Worm (Caenorhabditis elegans) whole organism, late embryonic: ENCODE data around the gene Y59C2A.3.

Source experiments
- C08G9.2 ChIP-seq: sonication (generic microtip); optimal IDR thresholded peaks from 2 replicates; lab custom pipeline; 2016; ENCODE audit warnings: mild to moderate bottlenecking, missing genetic modification characterization, moderate library complexity, missing compliant biosample characterization
- C38D4.7 ChIP-seq: fragments of 200-800 bp; sonication (Bioruptor generic); optimal IDR thresholded peaks from 2 replicates; lab custom pipeline; 2018; ENCODE audit warnings: mild to moderate bottlenecking, missing genetic modification characterization, moderate library complexity, missing compliant biosample characterization
- F13H6.1 ChIP-seq: sonication (generic microtip); optimal IDR thresholded peaks from 2 replicates; lab custom pipeline; 2016; ENCODE audit warnings: missing genetic modification characterization, missing compliant biosample characterization
- K02D7.2 ChIP-seq: sonication (generic microtip); optimal IDR thresholded peaks from 2 replicates; lab custom pipeline; 2017; ENCODE audit warnings: mild to moderate bottlenecking, missing genetic modification characterization, missing compliant biosample characterization
- K09A11.1 ChIP-seq: sonication (generic microtip); optimal IDR thresholded peaks from 2 replicates; lab custom pipeline; 2017; ENCODE audit warnings: antibody characterized with exemption, mild to moderate bottlenecking, missing genetic modification characterization, missing compliant biosample characterization; ENCODE audit not compliant: insufficient read depth
- ahr-1 ChIP-seq: sonication (generic microtip); optimal IDR thresholded peaks from 2 replicates; lab custom pipeline; 2016; ENCODE audit warnings: missing genetic modification characterization, missing compliant biosample characterization
- ceh-14 ChIP-seq: sonication (generic microtip); optimal IDR thresholded peaks from 2 replicates; lab custom pipeline; 2016; ENCODE audit warnings: missing genotype, missing genetic modification characterization, missing compliant biosample characterization
- ceh-18 ChIP-seq: sonication (generic microtip); optimal IDR thresholded peaks from 2 replicates; lab custom pipeline; 2016; ENCODE audit warnings: missing genetic modification characterization, missing compliant biosample characterization
- ceh-19 ChIP-seq: fragments of 200-800 bp; sonication (Bioruptor generic); optimal IDR thresholded peaks from 2 replicates; lab custom pipeline; 2018; ENCODE audit warnings: mild to moderate bottlenecking, missing genetic modification characterization, missing compliant biosample characterization
- ceh-2 ChIP-seq: sonication (generic microtip); optimal IDR thresholded peaks from 2 replicates; lab custom pipeline; 2016; ENCODE audit warnings: missing genotype, missing genetic modification characterization, missing compliant biosample characterization
- ceh-34 ChIP-seq: sonication (generic microtip); optimal IDR thresholded peaks from 2 replicates; lab custom pipeline; 2016; ENCODE audit warnings: mild to moderate bottlenecking, missing genetic modification characterization, missing compliant biosample characterization
- dmd-4 ChIP-seq: sonication (generic microtip); optimal IDR thresholded peaks from 2 replicates; lab custom pipeline; 2016; ENCODE audit warnings: borderline replicate concordance, missing genetic modification characterization, missing compliant biosample characterization
- dve-1 ChIP-seq: sonication (generic microtip); optimal IDR thresholded peaks from 2 replicates; lab custom pipeline; 2017; ENCODE audit warnings: antibody characterized with exemption, mild to moderate bottlenecking, missing genetic modification characterization, missing compliant biosample characterization
- elt-2 ChIP-seq: sonication (generic microtip); optimal IDR thresholded peaks from 2 replicates; lab custom pipeline; 2016; ENCODE audit warnings: missing genetic modification reagents, missing genetic modification characterization, missing compliant biosample characterization
- elt-4 ChIP-seq: sonication (generic microtip); optimal IDR thresholded peaks from 2 replicates; lab custom pipeline; 2016; ENCODE audit warnings: missing genetic modification characterization, missing compliant biosample characterization
- fax-1 ChIP-seq: sonication (generic microtip); optimal IDR thresholded peaks from 2 replicates; lab custom pipeline; 2016; ENCODE audit warnings: missing genotype, missing genetic modification characterization, missing compliant biosample characterization
- hlh-13 ChIP-seq: fragments of 200-800 bp; sonication (Bioruptor generic); optimal IDR thresholded peaks from 2 replicates; lab custom pipeline; 2018; ENCODE audit warnings: mild to moderate bottlenecking, missing genetic modification characterization, missing compliant biosample characterization
- hlh-15 ChIP-seq: sonication (generic microtip); optimal IDR thresholded peaks from 2 replicates; lab custom pipeline; 2016; ENCODE audit warnings: missing genetic modification characterization, missing compliant biosample characterization
- hlh-30 ChIP-seq: sonication (generic microtip); optimal IDR thresholded peaks from 2 replicates; lab custom pipeline; 2017; ENCODE audit warnings: antibody characterized with exemption, missing genetic modification characterization, missing compliant biosample characterization; ENCODE audit not compliant: insufficient read depth
- hlh-6 ChIP-seq: sonication (generic microtip); optimal IDR thresholded peaks from 2 replicates; lab custom pipeline; 2016; ENCODE audit warnings: missing genotype, missing genetic modification characterization, missing compliant biosample characterization
- hlh-8 ChIP-seq: sonication (generic microtip); optimal IDR thresholded peaks from 2 replicates; lab custom pipeline; 2016; ENCODE audit warnings: missing genotype, missing genetic modification characterization, missing compliant biosample characterization
- madf-2 ChIP-seq: sonication (generic microtip); optimal IDR thresholded peaks from 2 replicates; lab custom pipeline; 2017; ENCODE audit warnings: missing genetic modification characterization, missing compliant biosample characterization
- mec-3 ChIP-seq: sonication (generic microtip); optimal IDR thresholded peaks from 2 replicates; lab custom pipeline; 2016; ENCODE audit warnings: borderline replicate concordance, missing genetic modification characterization, missing compliant biosample characterization
- nhr-232 ChIP-seq: sonication (generic microtip); optimal IDR thresholded peaks from 2 replicates; lab custom pipeline; 2016; ENCODE audit warnings: missing genetic modification characterization, missing compliant biosample characterization
- pag-3 ChIP-seq: sonication (generic microtip); optimal IDR thresholded peaks from 2 replicates; lab custom pipeline; 2016; ENCODE audit warnings: missing compliant biosample characterization, missing genetic modification characterization, borderline replicate concordance
- pat-9 ChIP-seq: fragments of 200-800 bp; sonication (Bioruptor generic); optimal IDR thresholded peaks from 2 replicates; lab custom pipeline; 2018; ENCODE audit warnings: mild to moderate bottlenecking, missing genetic modification characterization, moderate library complexity, missing compliant biosample characterization
- rnt-1 ChIP-seq: sonication (generic microtip); optimal IDR thresholded peaks from 2 replicates; lab custom pipeline; 2016; ENCODE audit warnings: missing genetic modification characterization, missing compliant biosample characterization
- sox-4 ChIP-seq: sonication (generic microtip); optimal IDR thresholded peaks from 2 replicates; lab custom pipeline; 2017; ENCODE audit warnings: mild to moderate bottlenecking, missing genetic modification characterization, inconsistent platforms, missing compliant biosample characterization
- syd-9 ChIP-seq: sonication (generic microtip); optimal IDR thresholded peaks from 2 replicates; lab custom pipeline; 2016; ENCODE audit warnings: mild to moderate bottlenecking, missing genetic modification characterization, moderate library complexity, missing compliant biosample characterization
- tbx-2 ChIP-seq: sonication (generic microtip); optimal IDR thresholded peaks from 2 replicates; lab custom pipeline; 2016; ENCODE audit warnings: missing genetic modification characterization, missing compliant biosample characterization
- unc-42 ChIP-seq: sonication (generic microtip); optimal IDR thresholded peaks from 2 replicates; lab custom pipeline; 2016; ENCODE audit warnings: missing genotype, missing genetic modification characterization, missing compliant biosample characterization
- unc-86 ChIP-seq: sonication (generic microtip); optimal IDR thresholded peaks from 2 replicates; lab custom pipeline; 2016; ENCODE audit warnings: missing genetic modification characterization, missing compliant biosample characterization
- ztf-16 ChIP-seq: sonication (generic microtip); optimal IDR thresholded peaks from 2 replicates; lab custom pipeline; 2017; ENCODE audit warnings: missing genetic modification characterization, missing compliant biosample characterization

Y59C2A.3 gene

DNA sequence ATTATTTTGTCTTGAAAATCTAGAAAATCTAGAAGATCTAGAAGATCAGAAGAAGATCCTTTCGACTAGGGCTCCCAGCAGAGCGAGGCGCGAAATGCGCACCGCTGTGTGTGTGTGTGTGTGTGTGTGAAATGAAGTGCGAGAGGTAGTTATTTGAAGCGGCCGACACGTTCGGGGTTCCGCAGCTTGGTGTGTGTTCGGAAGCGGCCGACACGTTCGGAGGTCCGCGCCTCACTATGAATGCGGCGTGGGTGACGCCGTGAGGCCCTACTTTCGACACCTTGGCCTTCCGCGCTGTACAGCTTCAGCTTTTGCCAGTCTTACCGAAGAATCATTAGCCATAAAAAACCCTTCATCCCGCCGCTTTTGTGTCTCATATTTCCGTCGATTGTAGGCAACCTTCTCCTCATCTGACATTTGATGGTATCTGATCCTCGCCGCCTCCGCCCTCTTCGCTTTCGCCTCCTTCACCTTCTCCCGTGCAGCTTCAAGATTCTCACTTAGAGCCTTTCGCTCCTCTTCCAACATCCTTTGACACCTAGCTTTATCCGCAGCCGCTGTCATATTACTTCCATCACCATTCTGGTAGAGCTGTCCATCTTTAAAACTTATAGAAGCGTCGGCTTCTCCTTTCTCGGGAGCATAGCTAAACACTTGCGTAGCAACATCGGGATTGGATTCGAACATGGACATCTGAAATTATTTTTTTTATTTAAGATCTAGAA is 2.6 kb downstream of the Y59C2A.3 start:
- TF ChIP-seq fax-1 (tag; lab: Kevin White, UChicago), result no peak
- no peak for TF ChIP-seq unc-86 (tag; lab: Kevin White, UChicago)
- TF ChIP-seq ceh-2 (tag; lab: Kevin White, UChicago), result no peak
- no peak for TF ChIP-seq elt-2 (tag; lab: Kevin White, UChicago)
- no peak for TF ChIP-seq hlh-15 (tag; lab: Kevin White, UChicago)

DNA sequence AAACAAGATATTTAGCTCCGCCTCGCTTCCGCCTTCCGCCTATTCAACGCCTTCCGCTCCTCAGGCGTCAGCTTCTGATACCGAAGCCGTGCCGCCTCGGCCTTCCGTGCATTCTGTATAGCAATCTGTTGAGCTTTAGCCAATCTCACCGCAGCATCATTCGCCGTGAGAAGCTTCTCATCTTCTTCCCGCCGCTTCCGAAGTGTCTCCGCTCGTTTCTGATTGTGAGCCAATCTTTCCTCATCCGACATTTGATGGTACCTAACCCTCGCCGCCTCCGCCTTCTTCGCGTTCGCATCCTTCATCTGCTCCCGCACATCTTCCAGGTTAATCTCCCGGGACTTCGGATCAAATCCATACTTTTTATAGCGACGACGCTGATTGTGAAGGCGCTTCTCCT is 4.2 kb downstream of the Y59C2A.3 start:
- TF ChIP-seq pag-3 (tag; lab: Kevin White, UChicago) (no peak), elt-4 (peak; percentile 2)

DNA sequence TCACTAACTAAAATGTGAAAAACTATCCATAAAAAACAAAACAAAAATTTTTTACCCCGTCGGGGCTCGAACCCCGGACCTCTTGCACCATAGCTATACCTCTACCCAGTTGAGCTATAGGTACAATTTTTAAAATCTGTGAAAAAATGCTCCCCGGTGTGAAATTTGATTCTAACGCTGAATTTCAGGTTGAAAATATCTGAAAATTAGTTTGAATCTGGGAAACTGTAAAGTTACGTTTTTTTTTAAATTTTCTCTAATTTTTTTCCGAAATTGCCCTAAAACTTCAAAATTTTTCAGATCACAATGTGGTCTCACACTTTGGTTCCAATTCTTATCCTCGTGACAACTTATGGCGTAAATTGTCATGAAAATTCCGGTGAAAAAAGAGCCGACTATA is 11.9 kb downstream of the Y59C2A.3 start, which contains the start of gene Y59C2A.1:
Y59C2A.1 (plus strand) TSS at position 301 of the 400 bp plus-strand sequence.
- no peak for TF ChIP-seq ztf-16 (tag; lab: Kevin White, UChicago)
- TF ChIP-seq C08G9.2 (tag; lab: Kevin White, UChicago), result no peak
- no peak for TF ChIP-seq hlh-30 (tag; lab: Kevin White, UChicago)
- TF ChIP-seq K02D7.2, result no peak
- no peak for TF ChIP-seq ceh-34 (tag; lab: Kevin White, UChicago)
- TF ChIP-seq ceh-14 (tag; lab: Kevin White, UChicago), result no peak
- TF ChIP-seq syd-9 (tag; lab: Kevin White, UChicago), result no peak
- TF ChIP-seq dve-1, result no peak

DNA sequence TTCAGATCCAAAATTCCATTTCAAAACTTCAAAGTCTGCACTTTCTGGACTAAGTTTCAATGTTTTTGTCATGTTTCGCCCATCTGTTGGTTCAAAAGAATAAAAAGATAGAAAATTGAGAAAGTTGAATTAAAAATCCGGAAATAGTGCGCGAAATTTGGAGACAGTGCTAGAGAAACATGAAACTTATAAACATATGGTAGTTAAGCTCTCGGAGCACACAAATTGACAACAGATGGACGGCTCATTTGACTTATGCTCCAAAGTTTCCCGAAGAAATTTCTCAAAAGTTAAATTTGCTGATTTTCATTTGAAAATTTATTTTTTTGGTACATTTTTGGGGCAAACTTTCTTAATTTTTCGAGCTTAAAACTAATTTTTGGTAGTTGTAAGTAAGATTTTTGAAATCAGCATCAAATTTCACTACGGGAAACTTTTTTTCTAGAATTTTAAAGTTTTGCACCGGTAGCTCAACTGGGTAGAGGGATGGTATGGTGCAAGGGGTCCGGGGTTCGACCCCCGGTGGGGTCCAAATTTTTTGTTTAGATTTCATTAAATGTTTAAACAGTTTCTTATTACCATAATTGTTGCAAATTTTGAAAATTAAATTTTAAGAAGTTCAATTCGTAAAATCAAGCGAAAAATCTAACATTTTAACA is 13.5 kb downstream of the Y59C2A.3 start:
- TF ChIP-seq rnt-1, result no peak
- no peak for TF ChIP-seq sox-4 (tag; lab: Kevin White, UChicago)
- TF ChIP-seq hlh-8, result peak; percentile 70
- no peak for TF ChIP-seq hlh-15 (tag; lab: Kevin White, UChicago)

DNA sequence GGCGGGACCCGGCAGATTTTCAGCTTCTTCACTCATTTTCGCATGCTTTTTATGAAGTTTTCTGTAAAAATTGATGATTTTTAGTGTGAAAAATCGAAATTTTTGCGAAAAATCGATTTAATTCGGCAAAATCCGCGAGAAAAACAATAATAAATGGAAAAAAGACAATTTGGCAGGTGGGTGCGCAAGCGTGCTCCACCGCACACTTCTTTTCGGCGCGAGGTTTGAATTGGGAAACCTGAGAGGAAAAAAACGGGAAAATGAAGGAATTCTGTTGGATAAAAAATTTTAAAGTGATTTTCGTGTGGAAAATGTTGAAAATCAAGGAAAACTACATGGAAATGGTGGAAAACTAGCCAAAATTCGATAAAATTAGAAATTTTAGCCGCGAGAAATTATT is 15.6 kb downstream of the Y59C2A.3 start, which contains the start of gene Y59C2A.2:
Y59C2A.2 (minus strand) TSS at position 61 of the 400 bp plus-strand sequence.
- TF ChIP-seq C38D4.7 (GFP tag; lab: Kevin White, UChicago) (no peak), unc-42 (peak; percentile 0)

DNA sequence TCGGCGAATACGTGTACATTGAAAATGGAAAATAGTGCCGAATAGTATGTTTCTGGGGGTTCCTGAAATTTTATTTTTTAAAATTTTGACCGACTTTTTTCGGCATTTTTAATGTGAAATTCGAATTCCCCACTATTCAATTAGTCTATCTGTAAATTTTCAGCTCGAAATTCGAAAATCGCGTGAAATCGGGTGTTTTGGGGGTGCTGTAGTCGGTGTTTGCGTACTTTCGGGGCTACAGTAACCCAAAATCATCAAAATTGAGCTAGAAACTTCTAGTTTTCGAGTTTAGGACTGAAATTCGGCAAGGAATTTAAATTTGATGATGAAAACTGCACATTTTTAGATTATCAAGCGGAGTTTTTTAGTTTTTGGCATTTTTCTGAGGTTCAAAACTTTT is 17.6 kb downstream of the Y59C2A.3 start:
- TF ChIP-seq dmd-4 (no peak), hlh-30 (tag; lab: Kevin White, UChicago) (no peak), elt-2 (tag; lab: Kevin White, UChicago) (no peak), hlh-13 (no peak), ahr-1 (no peak), ceh-19 (GFP tag; lab: Kevin White, UChicago) (no peak), ceh-18 (tag; lab: Kevin White, UChicago) (no peak), hlh-6 (tag; lab: Kevin White, UChicago) (no peak), ceh-2 (tag; lab: Kevin White, UChicago) (no peak), C38D4.7 (GFP tag; lab: Kevin White, UChicago) (no peak), mec-3 (tag; lab: Kevin White, UChicago) (no peak), nhr-232 (tag; lab: Kevin White, UChicago) (no peak), pat-9 (tag; lab: Kevin White, UChicago) (no peak), ceh-34 (tag; lab: Kevin White, UChicago) (no peak), K09A11.1 (tag; lab: Kevin White, UChicago) (no peak), F13H6.1 (tag; lab: Kevin White, UChicago) (no peak), madf-2 (no peak), dve-1 (no peak), tbx-2 (tag; lab: Kevin White, UChicago) (no peak), hlh-15 (tag; lab: Kevin White, UChicago) (no peak)
